Fruit fly (Drosophila melanogaster) whole organism, embryonic: ENCODE results near the gene sws.

Source experiments
- Aef1 ChIP-seq: fragments of 200-800 bp; sonication (Bioruptor generic); IDR thresholded peaks from 3 replicates; pipeline ENCODE4 v1.3.6; 2022; ENCODE audit warnings: missing biosample characterization, missing genetic modification characterization
- Awh ChIP-seq: fragments of 200-800 bp; sonication (Bioruptor generic); IDR thresholded peaks from 2 replicates; pipeline ENCODE4, ENCODE4 v1.3.6; 2022; ENCODE audit warnings: missing biosample characterization, missing genetic modification characterization
- Blimp-1 ChIP-seq: fragments of 200-800 bp; sonication (Bioruptor generic); optimal IDR thresholded peaks from 3 replicates; lab custom pipeline; 2018; ENCODE audit warnings: missing biosample characterization, missing genetic modification characterization, mild to moderate bottlenecking, moderate library complexity, missing genetic modification reagents
- CG10543 ChIP-seq: fragments of 200-800 bp; sonication (Bioruptor generic); optimal IDR thresholded peaks from 3 replicates; lab custom pipeline; 2017; ENCODE audit warnings: missing biosample characterization, mild to moderate bottlenecking, missing genetic modification characterization, moderate library complexity
- CG10654 ChIP-seq: fragments of 200-800 bp; sonication (Bioruptor generic); optimal IDR thresholded peaks from 2 replicates; lab custom pipeline; 2016; ENCODE audit warnings: missing biosample characterization, missing genetic modification characterization
- CG10979 ChIP-seq: fragments of 200-800 bp; sonication (Bioruptor generic); optimal IDR thresholded peaks from 2 replicates; lab custom pipeline; 2018; ENCODE audit warnings: missing biosample characterization, mild to moderate bottlenecking, missing genetic modification characterization, moderate library complexity
- CG15514 ChIP-seq: fragments of 200-800 bp; sonication (Bioruptor generic); optimal IDR thresholded peaks from 3 replicates; lab custom pipeline; 2017; ENCODE audit warnings: missing biosample characterization, missing genetic modification characterization, mild to moderate bottlenecking, moderate library complexity, missing genetic modification reagents
- CG15601 ChIP-seq: fragments of 200-800 bp; sonication (Bioruptor generic); optimal IDR thresholded peaks from 3 replicates; lab custom pipeline; 2019; ENCODE audit warnings: missing biosample characterization, mild to moderate bottlenecking, missing genetic modification characterization, moderate library complexity
- CG1602 ChIP-seq: fragments of 200-800 bp; sonication (Bioruptor generic); optimal IDR thresholded peaks from 3 replicates; lab custom pipeline; 2016; ENCODE audit warnings: missing biosample characterization, missing genetic modification characterization
- CG17829 ChIP-seq: fragments of 200-800 bp; optimal IDR thresholded peaks from 2 replicates; lab custom pipeline; 2019; ENCODE audit warnings: missing biosample characterization, mild to moderate bottlenecking, missing genetic modification characterization, moderate library complexity
- CG2120 ChIP-seq: fragments of 200-800 bp; sonication (Bioruptor generic); optimal IDR thresholded peaks from 3 replicates; lab custom pipeline; 2016; ENCODE audit warnings: missing biosample characterization, missing genetic modification characterization
- CG30403 ChIP-seq: fragments of 200-800 bp; sonication (Bioruptor generic); optimal IDR thresholded peaks from 3 replicates; lab custom pipeline; 2016; ENCODE audit warnings: missing biosample characterization, missing genetic modification characterization
- CG31365 ChIP-seq: fragments of 200-800 bp; sonication (Bioruptor generic); optimal IDR thresholded peaks from 2 replicates; lab custom pipeline; 2018; ENCODE audit warnings: missing biosample characterization, mild to moderate bottlenecking, missing genetic modification characterization
- CG32532 ChIP-seq: fragments of 200-800 bp; sonication (Bioruptor generic); IDR thresholded peaks from 2 replicates; pipeline ENCODE4 v1.3.6; 2022; ENCODE audit warnings: missing biosample characterization, missing genetic modification characterization
- CG32772 ChIP-seq: fragments of 200-800 bp; sonication (Bioruptor generic); IDR thresholded peaks from 2 replicates; pipeline ENCODE4 v1.3.6; 2022; ENCODE audit warnings: missing biosample characterization, missing genetic modification characterization
- CG34224 ChIP-seq: fragments of 200-800 bp; sonication (Bioruptor generic); IDR thresholded peaks from 3 replicates; pipeline ENCODE4 v1.3.6; 2022; ENCODE audit warnings: missing biosample characterization, missing genetic modification characterization; ENCODE audit not compliant: partially characterized antibody
- CG6175 ChIP-seq: fragments of 200-800 bp; sonication (Bioruptor generic); IDR thresholded peaks from 3 replicates; pipeline ENCODE4 v1.3.6; 2022; ENCODE audit warnings: missing biosample characterization, missing genetic modification characterization
- CG7556 ChIP-seq: fragments of 200-800 bp; sonication (Bioruptor generic); optimal IDR thresholded peaks from 2 replicates; lab custom pipeline; 2017; ENCODE audit warnings: missing biosample characterization, mild to moderate bottlenecking, missing genetic modification characterization
- CG7839 ChIP-seq: fragments of 200-800 bp; sonication (Bioruptor generic); optimal IDR thresholded peaks from 3 replicates; lab custom pipeline; 2018; ENCODE audit warnings: missing biosample characterization, mild to moderate bottlenecking, missing genetic modification characterization, moderate library complexity
- CG8281 ChIP-seq: fragments of 200-800 bp; sonication (Bioruptor generic); optimal IDR thresholded peaks from 2 replicates; lab custom pipeline; 2018; ENCODE audit warnings: missing biosample characterization, mild to moderate bottlenecking, missing genetic modification characterization, moderate library complexity
- Gsc ChIP-seq: fragments of 200-800 bp; sonication (Bioruptor generic); IDR thresholded peaks from 2 replicates; pipeline ENCODE4 v1.3.6; 2022; ENCODE audit warnings: missing biosample characterization, missing genetic modification characterization
- H15 ChIP-seq: fragments of 200-800 bp; sonication (Bioruptor generic); IDR thresholded peaks from 3 replicates; pipeline ENCODE4 v1.3.6; 2022; ENCODE audit warnings: missing biosample characterization, missing genetic modification characterization
- Hand ChIP-seq: fragments of 200-800 bp; sonication (Bioruptor generic); optimal IDR thresholded peaks from 2 replicates; lab custom pipeline; 2017; ENCODE audit warnings: mild to moderate bottlenecking, missing biosample characterization, missing genetic modification reagents, missing genetic modification characterization
- Hmx ChIP-seq: fragments of 200-800 bp; sonication (Bioruptor generic); optimal IDR thresholded peaks from 2 replicates; lab custom pipeline; 2016; ENCODE audit warnings: missing biosample characterization, missing genetic modification characterization
- MTF-1 ChIP-seq: fragments of 200-800 bp; sonication (Bioruptor generic); optimal IDR thresholded peaks from 2 replicates; lab custom pipeline; 2018; ENCODE audit warnings: missing biosample characterization, mild to moderate bottlenecking, missing genetic modification characterization, borderline replicate concordance
- Max ChIP-seq: fragments of 200-800 bp; sonication (Bioruptor generic); optimal IDR thresholded peaks from 2 replicates; lab custom pipeline; 2016; ENCODE audit warnings: missing biosample characterization, mild to moderate bottlenecking, missing genetic modification characterization
- Mes4 ChIP-seq: fragments of 200-800 bp; sonication (Bioruptor generic); optimal IDR thresholded peaks from 2 replicates; lab custom pipeline; 2016; ENCODE audit warnings: missing biosample characterization, missing genetic modification characterization
- Myb ChIP-seq: fragments of 200-800 bp; sonication (Bioruptor generic); optimal IDR thresholded peaks from 2 replicates; lab custom pipeline; 2016; ENCODE audit warnings: missing biosample characterization, missing genetic modification characterization
- Taf1 ChIP-seq: fragments of 200-800 bp; sonication (Bioruptor generic); IDR thresholded peaks from 2 replicates; pipeline ENCODE4 v1.3.6; 2022; ENCODE audit warnings: missing biosample characterization, missing genetic modification characterization
- bsh ChIP-seq, 2 experiments: fragments of 200-800 bp; sonication (Bioruptor generic); optimal IDR thresholded peaks; 2 replicates each; lab custom pipeline; 2017 to 2018; ENCODE audit warnings: mild to moderate bottlenecking in 2 of 2, missing biosample characterization in 2 of 2, missing genetic modification characterization in 2 of 2, moderate library complexity in 1 of 2
- ci ChIP-seq: fragments of 200-800 bp; sonication (Bioruptor generic); IDR thresholded peaks from 3 replicates; pipeline ENCODE4 v1.3.6; 2022; ENCODE audit warnings: missing biosample characterization, missing genetic modification characterization
- dimm ChIP-seq: fragments of 200-800 bp; sonication (Bioruptor generic); IDR thresholded peaks from 2 replicates; pipeline ENCODE4 v1.3.6; 2022; ENCODE audit warnings: missing biosample characterization, missing genetic modification characterization
- dmrt99B ChIP-seq: fragments of 200-800 bp; sonication (Bioruptor generic); optimal IDR thresholded peaks from 2 replicates; lab custom pipeline; 2018; ENCODE audit warnings: missing biosample characterization, mild to moderate bottlenecking, missing genetic modification characterization, moderate library complexity
- esg ChIP-seq: fragments of 200-800 bp; sonication (Bioruptor generic); conservative IDR thresholded peaks from 2 replicates; pipeline ENCODE4 v1.3.6; 2022; ENCODE audit warnings: missing biosample characterization, missing genetic modification characterization
- fd96Cb ChIP-seq: fragments of 200-800 bp; sonication (Bioruptor generic); optimal IDR thresholded peaks from 2 replicates; lab custom pipeline; 2018; ENCODE audit warnings: missing biosample characterization, mild to moderate bottlenecking, missing genetic modification characterization, moderate library complexity
- ftz-f1 ChIP-seq: fragments of 200-800 bp; sonication (Bioruptor generic); optimal IDR thresholded peaks from 2 replicates; lab custom pipeline; 2016; ENCODE audit warnings: missing biosample characterization, missing genetic modification characterization
- grau ChIP-seq: fragments of 200-800 bp; optimal IDR thresholded peaks from 3 replicates; lab custom pipeline; 2019; ENCODE audit warnings: missing biosample characterization, mild to moderate bottlenecking, missing genetic modification characterization, moderate library complexity
- gro ChIP-seq: fragments of 200-800 bp; sonication (Bioruptor generic); optimal IDR thresholded peaks from 2 replicates; lab custom pipeline; 2016; ENCODE audit warnings: missing biosample characterization, missing genetic modification characterization
- maf-S ChIP-seq: fragments of 200-800 bp; sonication (Bioruptor generic); optimal IDR thresholded peaks from 2 replicates; lab custom pipeline; 2016; ENCODE audit warnings: missing biosample characterization, missing genetic modification characterization
- odd ChIP-seq: fragments of 200-800 bp; sonication (Bioruptor generic); optimal IDR thresholded peaks from 2 replicates; lab custom pipeline; 2017; ENCODE audit warnings: missing biosample characterization, mild to moderate bottlenecking, missing genetic modification characterization
- pb ChIP-seq: fragments of 200-800 bp; sonication (Bioruptor generic); optimal IDR thresholded peaks from 3 replicates; lab custom pipeline; 2016; ENCODE audit warnings: missing biosample characterization, missing genetic modification characterization
- prd ChIP-seq, 3 experiments: fragments of >200 bp in 2 of 3; fragments of 200-800 bp in 1 of 3; sonication (Bioruptor generic) in 1 of 3; optimal IDR thresholded peaks in 2 of 3; IDR thresholded peaks in 1 of 3; 2 replicates in 2 of 3; 3 replicates in 1 of 3; pipeline versions ENCODE4 v1.3.6 to Lab custom; 2017 to 2022; ENCODE audit warnings: missing biosample characterization in 1 of 3, missing genetic modification characterization in 1 of 3
- ranshi ChIP-seq: fragments of 200-800 bp; sonication (Bioruptor generic); IDR thresholded peaks from 2 replicates; pipeline ENCODE4 v1.3.6; 2022; ENCODE audit warnings: missing biosample characterization, missing genetic modification characterization
- sens-2 ChIP-seq: fragments of 200-800 bp; sonication (Bioruptor generic); IDR thresholded peaks from 2 replicates; pipeline ENCODE4 v1.3.6; 2022; ENCODE audit warnings: missing biosample characterization, missing genetic modification characterization
- ssp ChIP-seq: fragments of 200-800 bp; sonication (Bioruptor generic); IDR thresholded peaks from 2 replicates; pipeline ENCODE4 v1.3.6; 2022; ENCODE audit warnings: missing biosample characterization, missing genetic modification characterization
- unpg ChIP-seq: fragments of 200-800 bp; sonication (Bioruptor generic); optimal IDR thresholded peaks from 3 replicates; lab custom pipeline; 2018; ENCODE audit warnings: missing biosample characterization, mild to moderate bottlenecking, missing genetic modification characterization, moderate library complexity
- vfl ChIP-seq: fragments of 200-800 bp; sonication (Bioruptor generic); optimal IDR thresholded peaks from 2 replicates; lab custom pipeline; 2016; ENCODE audit warnings: missing biosample characterization, missing genetic modification characterization
- vnd ChIP-seq: fragments of 200-800 bp; sonication (Bioruptor generic); IDR thresholded peaks from 3 replicates; pipeline ENCODE4 v1.3.6; 2022; ENCODE audit warnings: missing biosample characterization, missing genetic modification characterization; ENCODE audit not compliant: partially characterized antibody
- vvl ChIP-seq: fragments of 200-800 bp; sonication (Bioruptor generic); IDR thresholded peaks from 2 replicates; pipeline ENCODE4 v1.3.6; 2022; ENCODE audit warnings: missing biosample characterization, missing genetic modification characterization

sws gene

dm6 chrX:7920081-7920688, 47.9 kb downstream of the sws start, which contains the start of the genes hdm and Ykt6 (continued):
- peak; percentile 74; the same call in 1 of the 2 replicates for TF ChIP-seq Awh (GFP tag; lab: Robert Waterston, UW)
- no peak for TF ChIP-seq Blimp-1 (GFP tag; lab: Kevin White, UChicago)
- TF ChIP-seq ranshi (GFP tag; lab: Robert Waterston, UW) = peak; percentile 82
- no peak for TF ChIP-seq ftz-f1
- peak; percentile 64 for TF ChIP-seq ssp (GFP tag; lab: Robert Waterston, UW)
- TF ChIP-seq pb (GFP tag; lab: Kevin White, UChicago) = peak; percentile 31
- TF ChIP-seq CG7556 (GFP tag; lab: Kevin White, UChicago) = peak; percentile 52
- TF ChIP-seq gro (GFP tag; lab: Kevin White, UChicago) = peak; percentile 86
- peak; percentile 81; the same call in 1 of the 3 replicates for TF ChIP-seq ci (GFP tag; lab: Robert Waterston, UW)
- peak; percentile 76 for TF ChIP-seq CG1602 (GFP tag; lab: Kevin White, UChicago)
- TF ChIP-seq grau = no peak
- peak; percentile 47; the same call in 1 of the 2 replicates for TF ChIP-seq Gsc
- TF ChIP-seq vnd (GFP tag; lab: Robert Waterston, UW) = peak; percentile 96
- TF ChIP-seq CG10654 (GFP tag; lab: Kevin White, UChicago) = peak; percentile 71
- TF ChIP-seq CG32772 = peak; percentile 50; the same call in 1 of the 2 replicates
- no peak for TF ChIP-seq odd
- TF ChIP-seq Aef1 (GFP tag; lab: Robert Waterston, UW) = peak; percentile 72; the same call in 2 of the 3 replicates
- peak; percentile 83 for TF ChIP-seq CG30403 (GFP tag; lab: Kevin White, UChicago)
- TF ChIP-seq CG7839 (tag; lab: Kevin White, UChicago) = no peak
- peak; percentile 99 for TF ChIP-seq CG34224 (GFP tag; lab: Robert Waterston, UW)
- TF ChIP-seq CG31365 = peak; percentile 36
- TF ChIP-seq Mes4 (GFP tag; lab: Kevin White, UChicago) = peak; percentile 61
- peak; percentile 80; the same call in 1 of the 2 replicates for TF ChIP-seq Taf1 (GFP tag; lab: Robert Waterston, UW)
- TF ChIP-seq CG15601 (tag; lab: Kevin White, UChicago) = peak; percentile 66
- peak; percentile 92 for TF ChIP-seq vvl (GFP tag; lab: Robert Waterston, UW)
- TF ChIP-seq Myb (GFP tag; lab: Kevin White, UChicago) = peak; percentile 98
- TF ChIP-seq MTF-1 (GFP tag; lab: Kevin White, UChicago) = no peak
- peak; percentile 85 for TF ChIP-seq CG32532
- peak; percentile 78 for TF ChIP-seq CG17829 (tag; lab: Kevin White, UChicago)
- TF ChIP-seq H15 (GFP tag; lab: Robert Waterston, UW) = peak; percentile 85
- TF ChIP-seq prd (optimal IDR thresholded peaks at IDR 0.05; lab: Kevin White, UChicago) = no peak
- peak; percentile 92 for TF ChIP-seq prd (GFP tag; IDR thresholded peaks at IDR 0.05; lab: Robert Waterston, UW)
- TF ChIP-seq dimm = no peak
- peak; percentile 53 for TF ChIP-seq maf-S
- TF ChIP-seq CG8281 = no peak
- peak; percentile 51 for TF ChIP-seq fd96Cb (tag; lab: Kevin White, UChicago)
- TF ChIP-seq CG10979 = peak; percentile 66
- TF ChIP-seq CG2120 = peak; percentile 89
- TF ChIP-seq Max (GFP tag; lab: Kevin White, UChicago) = peak; percentile 56
- TF ChIP-seq dmrt99B (tag; lab: Kevin White, UChicago) = no peak
- TF ChIP-seq bsh (GFP tag; optimal IDR thresholded peaks at IDR 0.05; lab: Kevin White, UChicago) = peak in 1 of 2 experiments; percentile 78
- TF ChIP-seq vfl (GFP tag; lab: Kevin White, UChicago) = peak; percentile 37
- no peak for TF ChIP-seq Hand (GFP tag; lab: Kevin White, UChicago)
- TF ChIP-seq CG6175 (GFP tag; lab: Robert Waterston, UW) = peak; percentile 73; the same call in 1 of the 3 replicates
- peak; percentile 65 for TF ChIP-seq esg (GFP tag; lab: Robert Waterston, UW)
- TF ChIP-seq CG15514 (GFP tag; lab: Kevin White, UChicago) = peak; percentile 82
- TF ChIP-seq CG10543 (GFP tag; lab: Kevin White, UChicago) = peak; percentile 40
- TF ChIP-seq Hmx (GFP tag; lab: Kevin White, UChicago) = peak; percentile 45
- TF ChIP-seq unpg (GFP tag; lab: Kevin White, UChicago) = no peak
- peak; percentile 81 for TF ChIP-seq sens-2 (GFP tag; lab: Robert Waterston, UW)
